Worm (Caenorhabditis elegans) whole organism, early embryonic: ENCODE data around the gene irld-25.

Experiments
- ama-1 ChIP-seq: fragments of 150-350 bp; optimal IDR thresholded peaks from 2 replicates; lab custom pipeline; 2014
- ets-7 ChIP-seq: sonication (generic microtip); optimal IDR thresholded peaks from 2 replicates; lab custom pipeline; 2016; ENCODE audit warnings: missing genotype, missing genetic modification characterization, missing compliant biosample characterization
- tbx-11 ChIP-seq: fragments of 200-800 bp; sonication (Bioruptor generic); IDR thresholded peaks from 2 replicates; pipeline ENCODE4 v1.3.6; 2022; ENCODE audit warnings: missing genetic modification characterization, missing compliant biosample characterization
- tbx-37 ChIP-seq: fragments of 200-800 bp; sonication (Bioruptor generic); conservative IDR thresholded peaks from 2 replicates; pipeline ENCODE4 v1.3.6; 2022; ENCODE audit warnings: missing genetic modification reagents, missing genetic modification characterization, missing compliant biosample characterization

DNA sequence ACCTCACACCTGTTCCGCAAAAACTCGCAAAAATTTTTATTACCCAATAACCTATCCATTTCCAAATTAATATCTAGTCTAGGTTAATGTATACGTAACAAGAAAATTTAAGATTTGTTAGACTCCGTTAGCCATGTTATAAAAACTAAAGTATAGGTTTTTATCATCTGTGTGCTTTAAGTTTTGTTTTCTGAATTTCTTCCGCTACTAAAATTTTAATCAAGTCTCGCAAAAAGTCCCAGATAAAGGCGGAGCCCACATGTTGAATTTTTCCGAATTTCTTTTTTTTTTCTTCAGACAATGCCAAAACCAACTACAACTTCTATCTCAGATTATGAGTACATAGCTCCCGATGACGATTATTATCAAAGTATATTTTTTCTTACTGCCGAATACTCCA lies 10.8 kb downstream of the irld-25 start, which contains the start of gene srw-13:
- TF ChIP-seq ama-1 (no peak), tbx-37 (GFP tag; lab: Robert Waterston, UW) (no peak), tbx-11 (GFP tag; lab: Robert Waterston, UW) (no peak), ets-7 (tag; lab: Kevin White, UChicago) (no peak)
